Worm (Caenorhabditis elegans) whole organism, L4 larva: ENCODE results near the gene B0280.9.
A peak's percentile ranks its signal among the peaks of the same experiment; 100 is the strongest.

Source experiments
- D1046.2 ChIP-seq: fragments of 200-800 bp; sonication (Bioruptor generic); IDR thresholded peaks from 2 replicates; pipeline ENCODE4 v1.3.6; 2022; ENCODE audit warnings: missing genetic modification characterization, missing compliant biosample characterization
- F10B5.3 ChIP-seq: sonication (generic microtip); optimal IDR thresholded peaks from 2 replicates; lab custom pipeline; 2016; ENCODE audit warnings: mild to moderate bottlenecking, missing genetic modification characterization, missing compliant biosample characterization
- F26F4.8 ChIP-seq: fragments of 200-800 bp; sonication (Bioruptor generic); conservative IDR thresholded peaks from 2 replicates; pipeline ENCODE4 v1.3.6; 2022; ENCODE audit warnings: missing genetic modification characterization, missing compliant biosample characterization
- Y105C5A.15 ChIP-seq: fragments of 200-800 bp; sonication (Bioruptor generic); IDR thresholded peaks from 2 replicates; pipeline ENCODE4 v1.3.6; 2022; ENCODE audit warnings: missing genetic modification characterization, missing compliant biosample characterization
- Y5F2A.4 ChIP-seq: fragments of 200-800 bp; sonication (Bioruptor generic); optimal IDR thresholded peaks from 2 replicates; lab custom pipeline; 2018; ENCODE audit warnings: mild to moderate bottlenecking, missing genetic modification characterization, missing compliant biosample characterization
- Y75B8A.6 ChIP-seq: fragments of 200-800 bp; sonication (Bioruptor generic); IDR thresholded peaks from 2 replicates; pipeline ENCODE4 v1.3.6; 2022; ENCODE audit warnings: missing genetic modification reagents, missing genetic modification characterization, missing compliant biosample characterization
- ZK337.2 ChIP-seq: fragments of 200-800 bp; sonication (Bioruptor generic); IDR thresholded peaks from 2 replicates; pipeline ENCODE4 v1.3.6; 2022; ENCODE audit warnings: missing genetic modification reagents, missing genetic modification characterization, missing compliant biosample characterization
- aly-2 ChIP-seq: sonication (generic microtip); optimal IDR thresholded peaks from 2 replicates; lab custom pipeline; 2018; ENCODE audit warnings: missing biosample characterization, missing genetic modification characterization
- attf-4 ChIP-seq: sonication (generic microtip); optimal IDR thresholded peaks from 3 replicates; lab custom pipeline; 2017; ENCODE audit warnings: missing biosample characterization, missing genetic modification characterization
- ceh-32 ChIP-seq: sonication (generic microtip); optimal IDR thresholded peaks from 2 replicates; lab custom pipeline; 2016; ENCODE audit warnings: mild to moderate bottlenecking, missing genetic modification characterization, missing compliant biosample characterization; ENCODE audit not compliant: poor library complexity
- ces-1 ChIP-seq: fragments of 150-350 bp; sonication (generic microtip); optimal IDR thresholded peaks from 4 replicates; lab custom pipeline; 2014; ENCODE audit warnings: missing biosample characterization, missing genetic modification reagents, missing genetic modification characterization
- cey-2 ChIP-seq: sonication (generic microtip); optimal IDR thresholded peaks from 3 replicates; lab custom pipeline; 2017; ENCODE audit warnings: missing genetic modification characterization, mild to moderate bottlenecking, missing compliant biosample characterization, antibody characterized with exemption, borderline replicate concordance; ENCODE audit not compliant: insufficient read depth
- daf-16 ChIP-seq, 3 experiments: sonication (generic microtip); optimal IDR thresholded peaks; 2 replicates each; lab custom pipeline; 2016 to 2017; ENCODE audit warnings: missing genetic modification characterization in 3 of 3, missing genetic modification reagents in 3 of 3, mild to moderate bottlenecking in 2 of 3, missing compliant biosample characterization in 2 of 3, missing biosample characterization in 1 of 3, moderate library complexity in 1 of 3
- daf-19 ChIP-seq: fragments of 200-800 bp; sonication (Bioruptor generic); conservative IDR thresholded peaks from 2 replicates; pipeline ENCODE4 v1.3.6; 2022; ENCODE audit warnings: missing genetic modification characterization, missing compliant biosample characterization
- dmd-8 ChIP-seq: fragments of 200-800 bp; sonication (Bioruptor generic); IDR thresholded peaks from 2 replicates; pipeline ENCODE4 v1.3.6; 2022; ENCODE audit warnings: missing genetic modification characterization, missing compliant biosample characterization
- dpl-1 ChIP-seq: fragments of 150-350 bp; optimal IDR thresholded peaks from 2 replicates; lab custom pipeline; 2014; ENCODE audit warnings: missing biosample characterization, missing genetic modification reagents, missing genetic modification characterization
- duxl-1 ChIP-seq: sonication (generic microtip); optimal IDR thresholded peaks from 2 replicates; lab custom pipeline; 2016; ENCODE audit warnings: mild to moderate bottlenecking, missing genetic modification characterization, moderate library complexity, missing compliant biosample characterization; ENCODE audit not compliant: poor library complexity
- dve-1 ChIP-seq: sonication (generic microtip); optimal IDR thresholded peaks from 2 replicates; lab custom pipeline; 2017; ENCODE audit warnings: antibody characterized with exemption, mild to moderate bottlenecking, missing genetic modification characterization, missing compliant biosample characterization; ENCODE audit not compliant: insufficient read depth
- egl-43 ChIP-seq: fragments of 200-800 bp; sonication (Bioruptor generic); IDR thresholded peaks from 2 replicates; pipeline ENCODE4 v1.3.6; 2022; ENCODE audit warnings: missing genetic modification reagents, missing genetic modification characterization, missing compliant biosample characterization
- fkh-10 ChIP-seq: fragments of 150-350 bp; optimal IDR thresholded peaks from 2 replicates; lab custom pipeline; 2014; ENCODE audit warnings: missing biosample characterization, missing genetic modification reagents, missing genetic modification characterization
- fos-1 ChIP-seq: fragments of 150-350 bp; optimal IDR thresholded peaks from 2 replicates; lab custom pipeline; 2014; ENCODE audit warnings: missing biosample characterization, missing genetic modification characterization
- hlh-11 ChIP-seq: fragments of 200-800 bp; sonication (Bioruptor generic); optimal IDR thresholded peaks from 2 replicates; lab custom pipeline; 2018; ENCODE audit warnings: mild to moderate bottlenecking, missing genetic modification characterization, missing compliant biosample characterization
- hlh-30 ChIP-seq: sonication (generic microtip); optimal IDR thresholded peaks from 2 replicates; lab custom pipeline; 2017; ENCODE audit warnings: antibody characterized with exemption, mild to moderate bottlenecking, missing genetic modification characterization, missing compliant biosample characterization; ENCODE audit not compliant: insufficient read depth
- lin-13 ChIP-seq: fragments of 150-350 bp; optimal IDR thresholded peaks from 2 replicates; lab custom pipeline; 2014; ENCODE audit warnings: missing biosample characterization, missing genetic modification reagents, missing genetic modification characterization
- lin-29 ChIP-seq: fragments of 200-800 bp; sonication (Bioruptor generic); IDR thresholded peaks from 2 replicates; pipeline ENCODE4 v1.3.6; 2022; ENCODE audit warnings: missing genetic modification reagents, missing genetic modification characterization, missing compliant biosample characterization
- lin-38 ChIP-seq: fragments of 200-800 bp; sonication (Bioruptor generic); IDR thresholded peaks from 2 replicates; pipeline ENCODE4 v1.3.6; 2022; ENCODE audit warnings: missing genetic modification reagents, missing genetic modification characterization, missing compliant biosample characterization
- lin-39 ChIP-seq: fragments of 150-350 bp; optimal IDR thresholded peaks from 2 replicates; lab custom pipeline; 2014; ENCODE audit warnings: missing biosample characterization, missing genetic modification reagents, missing genetic modification characterization
- lir-3 ChIP-seq: sonication (generic microtip); optimal IDR thresholded peaks from 2 replicates; lab custom pipeline; 2016; ENCODE audit warnings: mild to moderate bottlenecking, missing genetic modification characterization, missing compliant biosample characterization
- madf-9 ChIP-seq: fragments of 200-800 bp; sonication (Bioruptor generic); conservative IDR thresholded peaks from 2 replicates; pipeline ENCODE4 v1.3.6; 2022; ENCODE audit warnings: missing genetic modification reagents, missing genetic modification characterization, missing compliant biosample characterization
- nhr-10 ChIP-seq: fragments of 150-350 bp; optimal IDR thresholded peaks from 2 replicates; lab custom pipeline; 2014; ENCODE audit warnings: missing biosample characterization, missing genetic modification characterization
- nhr-11 ChIP-seq: fragments of 150-350 bp; optimal IDR thresholded peaks from 2 replicates; lab custom pipeline; 2014; ENCODE audit warnings: missing biosample characterization, missing genetic modification characterization
- nhr-237 ChIP-seq: sonication (generic microtip); optimal IDR thresholded peaks from 2 replicates; lab custom pipeline; 2017; ENCODE audit warnings: missing biosample characterization, missing genetic modification characterization
- nhr-42 ChIP-seq: fragments of 200-800 bp; sonication (Bioruptor generic); IDR thresholded peaks from 2 replicates; pipeline ENCODE4 v1.3.6; 2022; ENCODE audit warnings: missing genetic modification characterization, missing compliant biosample characterization
- nhr-48 ChIP-seq: sonication (generic microtip); optimal IDR thresholded peaks from 2 replicates; lab custom pipeline; 2016; ENCODE audit warnings: mild to moderate bottlenecking, missing genetic modification characterization, missing compliant biosample characterization
- nhr-76 ChIP-seq: fragments of 150-350 bp; optimal IDR thresholded peaks from 2 replicates; lab custom pipeline; 2014; ENCODE audit warnings: missing biosample characterization, missing genetic modification characterization
- nhr-77 ChIP-seq: fragments of 150-350 bp; optimal IDR thresholded peaks from 2 replicates; lab custom pipeline; 2014; ENCODE audit warnings: missing biosample characterization, missing genetic modification characterization
- pha-4 ChIP-seq, 2 experiments: fragments of 150-350 bp in 1 of 2; fragments of 200-800 bp in 1 of 2; sonication (Bioruptor generic) in 1 of 2; IDR thresholded peaks in 1 of 2; optimal IDR thresholded peaks in 1 of 2; 2 replicates each; pipeline versions ENCODE4 v1.3.6 to Lab custom; 2014 to 2022; ENCODE audit warnings: missing genetic modification characterization in 2 of 2, missing genetic modification reagents in 2 of 2, missing biosample characterization in 1 of 2, missing compliant biosample characterization in 1 of 2
- pqm-1 ChIP-seq: sonication (generic microtip); optimal IDR thresholded peaks from 2 replicates; lab custom pipeline; 2017; ENCODE audit warnings: missing biosample characterization, missing genetic modification characterization
- rbr-2 ChIP-seq: sonication (generic microtip); optimal IDR thresholded peaks from 2 replicates; lab custom pipeline; 2016; ENCODE audit warnings: missing genotype, missing genetic modification characterization, missing compliant biosample characterization
- sdz-12 ChIP-seq: fragments of 200-800 bp; sonication (Bioruptor generic); optimal IDR thresholded peaks from 2 replicates; lab custom pipeline; 2018; ENCODE audit warnings: mild to moderate bottlenecking, missing genetic modification characterization, missing compliant biosample characterization
- set-16 ChIP-seq: fragments of 200-800 bp; sonication (Bioruptor generic); IDR thresholded peaks from 2 replicates; pipeline ENCODE4 v1.3.6; 2022; ENCODE audit warnings: missing genetic modification reagents, missing genetic modification characterization, missing compliant biosample characterization
- snpc-1.2 ChIP-seq: fragments of 200-800 bp; sonication (Bioruptor generic); IDR thresholded peaks from 2 replicates; pipeline ENCODE4 v1.3.6; 2022; ENCODE audit warnings: missing genetic modification reagents, missing genetic modification characterization, missing compliant biosample characterization
- spr-1 ChIP-seq: sonication (generic microtip); optimal IDR thresholded peaks from 2 replicates; lab custom pipeline; 2016; ENCODE audit warnings: mild to moderate bottlenecking, missing genetic modification characterization, missing compliant biosample characterization
- vab-7 ChIP-seq: fragments of 200-800 bp; sonication (Bioruptor generic); IDR thresholded peaks from 2 replicates; pipeline ENCODE4 v1.3.6; 2022; ENCODE audit warnings: missing genetic modification reagents, missing genetic modification characterization, missing compliant biosample characterization
- zfp-3 ChIP-seq: fragments of 200-800 bp; sonication (Bioruptor generic); conservative IDR thresholded peaks from 2 replicates; pipeline ENCODE4 v1.3.6; 2022; ENCODE audit warnings: missing genetic modification reagents, missing genetic modification characterization, missing compliant biosample characterization
- ztf-11 ChIP-seq: fragments of 150-350 bp; optimal IDR thresholded peaks from 2 replicates; lab custom pipeline; 2014; ENCODE audit warnings: missing biosample characterization, missing genetic modification characterization
- ztf-7 ChIP-seq: fragments of 150-350 bp; optimal IDR thresholded peaks from 2 replicates; lab custom pipeline; 2014; ENCODE audit warnings: missing biosample characterization, missing genetic modification characterization

The B0280.9 gene

ce11 chrIII:7142172-7142601, 19.5 kb upstream of the B0280.9 start (continued):
- TF ChIP-seq rbr-2 (tag; lab: Kevin White, UChicago): peak; percentile 28
- peak; percentile 8 for TF ChIP-seq F10B5.3 (tag; lab: Kevin White, UChicago)
- TF ChIP-seq ceh-32 (tag; lab: Kevin White, UChicago): no peak
- TF ChIP-seq aly-2 (tag; lab: Kevin White, UChicago): no peak
- TF ChIP-seq nhr-48: peak; percentile 35
- TF ChIP-seq duxl-1 (tag; lab: Kevin White, UChicago): peak; percentile 33
- no peak for TF ChIP-seq vab-7 (GFP tag; lab: Robert Waterston, UW)
- TF ChIP-seq ztf-11: no peak
- peak; percentile 71 for TF ChIP-seq snpc-1.2
- TF ChIP-seq lin-38: peak; percentile 64
- TF ChIP-seq, all 104 proteins: peak for 32

DNA sequence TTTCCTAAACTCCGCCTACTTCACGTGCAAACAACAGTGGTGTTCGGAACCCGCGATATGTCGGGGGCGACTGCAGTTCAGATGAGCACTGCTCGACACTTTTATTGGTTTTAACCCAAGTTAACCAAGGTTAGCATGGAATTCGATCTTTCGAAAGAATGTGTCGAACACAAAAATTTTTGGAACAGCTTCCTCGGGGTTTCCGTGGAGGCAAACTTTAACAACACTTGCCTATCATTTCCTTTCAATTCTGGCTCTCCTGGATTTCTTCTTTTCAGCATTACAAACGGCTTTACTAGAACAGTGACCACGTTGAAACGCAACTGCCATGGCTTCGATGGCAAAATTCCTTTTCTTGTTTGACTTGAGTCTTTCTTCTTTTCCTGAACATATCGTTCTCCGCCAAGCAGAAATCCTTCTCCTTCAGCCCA, 18.6 kb upstream of the B0280.9 start:
- TF ChIP-seq sdz-12 (GFP tag; lab: Kevin White, UChicago): no peak
- TF ChIP-seq snpc-1.2: peak; percentile 69
- TF ChIP-seq dmd-8 (GFP tag; lab: Robert Waterston, UW): no peak
- no peak for TF ChIP-seq F26F4.8 (GFP tag; lab: Robert Waterston, UW)
- TF ChIP-seq nhr-42: peak; percentile 68; the same call in 1 of the 2 replicates
- TF ChIP-seq pha-4 (GFP tag; IDR thresholded peaks at IDR 0.05; lab: Robert Waterston, UW): peak; percentile 63; the same call in 1 of the 2 replicates
- no peak for TF ChIP-seq pha-4 (tag; optimal IDR thresholded peaks at IDR 0.05; lab: Kevin White, UChicago)
- TF ChIP-seq nhr-237 (tag; lab: Kevin White, UChicago): no peak
- no peak for TF ChIP-seq fos-1
- TF ChIP-seq F10B5.3 (tag; lab: Kevin White, UChicago): peak; percentile 22
- peak; percentile 59; the same call in 1 of the 2 replicates for TF ChIP-seq zfp-3
- peak; percentile 72 for TF ChIP-seq hlh-30 (tag; lab: Kevin White, UChicago)
- TF ChIP-seq ztf-7 (tag; lab: Kevin White, UChicago): peak; percentile 38
- TF ChIP-seq Y105C5A.15 (GFP tag; lab: Robert Waterston, UW): 0 out of 2 replicates have a peak, but pooled peaks have one; percentile 59
- peak; percentile 97 for TF ChIP-seq dve-1 (tag; lab: Kevin White, UChicago)
- no peak for TF ChIP-seq set-16
- TF ChIP-seq dpl-1: peak; percentile 33
- TF ChIP-seq D1046.2 (GFP tag; lab: Robert Waterston, UW): 0 out of 2 replicates have a peak, but pooled peaks have one; percentile 58
- no peak for TF ChIP-seq ces-1 (GFP tag; lab: Kevin White, UChicago)
- TF ChIP-seq lin-13 (GFP tag; lab: Kevin White, UChicago): peak; percentile 54
- TF ChIP-seq Y5F2A.4 (GFP tag; lab: Kevin White, UChicago): peak; percentile 61
- TF ChIP-seq ceh-32 (tag; lab: Kevin White, UChicago): no peak
- no peak for TF ChIP-seq nhr-11 (tag; lab: Kevin White, UChicago)
- no peak for TF ChIP-seq attf-4 (tag; lab: Kevin White, UChicago)
- no peak for TF ChIP-seq fkh-10 (GFP tag; lab: Kevin White, UChicago)
- no peak for TF ChIP-seq nhr-76 (tag; lab: Kevin White, UChicago)
- TF ChIP-seq aly-2 (tag; lab: Kevin White, UChicago): no peak
- no peak for TF ChIP-seq lin-39 (tag; lab: Kevin White, UChicago)
- TF ChIP-seq lin-29 (GFP tag; lab: Robert Waterston, UW): no peak
- peak; percentile 54 for TF ChIP-seq egl-43 (GFP tag; lab: Robert Waterston, UW)
- TF ChIP-seq ZK337.2 (GFP tag; lab: Robert Waterston, UW): no peak
- TF ChIP-seq Y75B8A.6 (GFP tag; lab: Robert Waterston, UW): peak; percentile 69; the same call in 1 of the 2 replicates
- peak; percentile 39 for TF ChIP-seq rbr-2 (tag; lab: Kevin White, UChicago)
- TF ChIP-seq nhr-77 (tag; lab: Kevin White, UChicago): peak; percentile 36
- peak; percentile 53 for TF ChIP-seq pqm-1
- no peak for TF ChIP-seq lir-3 (tag; lab: Kevin White, UChicago)
- TF ChIP-seq nhr-10 (tag; lab: Kevin White, UChicago): peak; percentile 66
- peak; percentile 50 to 53 for TF ChIP-seq daf-16 (GFP tag; optimal IDR thresholded peaks at IDR 0.05; lab: Kevin White, UChicago)
- TF ChIP-seq daf-16 (tag; optimal IDR thresholded peaks at IDR 0.05; lab: Kevin White, UChicago): peak; percentile 78
- TF ChIP-seq hlh-11 (tag; lab: Kevin White, UChicago): peak; percentile 73
- TF ChIP-seq spr-1 (tag; lab: Kevin White, UChicago): peak; percentile 67
- peak; percentile 12; the same call in 1 of the 2 replicates for TF ChIP-seq madf-9 (GFP tag; lab: Robert Waterston, UW)
- TF ChIP-seq daf-19 (GFP tag; lab: Robert Waterston, UW): no peak; the same call in 1 of the 2 replicates
- no peak for TF ChIP-seq cey-2
